Fruit fly (Drosophila melanogaster): ENCODE measurements around the gene CG17896.

Gene CG17896

DNA sequence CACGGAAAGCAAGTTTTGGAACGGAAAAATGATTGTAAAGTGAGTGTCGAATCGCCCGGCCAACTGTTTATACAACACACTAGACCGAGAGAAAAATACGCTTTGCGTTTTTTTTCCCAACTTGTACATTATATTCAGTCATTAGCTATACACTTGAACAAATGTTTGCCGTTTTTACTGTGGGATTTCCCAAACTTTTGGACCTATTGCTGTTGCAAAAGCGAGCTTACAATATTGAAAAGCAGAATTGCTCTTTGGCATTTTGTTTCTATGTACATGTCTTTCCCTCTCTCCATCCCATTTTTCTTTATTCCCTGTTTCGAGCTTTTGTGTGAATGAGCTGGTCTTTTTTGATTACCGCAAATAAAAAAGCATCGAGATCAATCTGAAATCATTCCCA lies 4.1 kb upstream of the CG17896 start:
- no peak for TF ChIP-seq danr (GFP tag; IDR thresholded peaks at IDR 0.05)
- TF ChIP-seq CG16813 (GFP tag; IDR thresholded peaks at IDR 0.05; ENCODE audit: partially characterized antibody) = no peak
- peak; percentile 12 for TF ChIP-seq CG34376 (GFP tag; optimal IDR thresholded peaks at IDR 0.05)
- peak in 1 of 2 experiments; percentile 35 for TF ChIP-seq Pdp1 (GFP tag; optimal IDR thresholded peaks at IDR 0.05)
- no peak for TF ChIP-seq CG6689 (GFP tag; IDR thresholded peaks at IDR 0.05)
- peak; percentile 6 for TF ChIP-seq Hmr (GFP tag; optimal IDR thresholded peaks at IDR 0.05)
- no peak for TF ChIP-seq sima (GFP tag; optimal IDR thresholded peaks at IDR 0.05)

DNA sequence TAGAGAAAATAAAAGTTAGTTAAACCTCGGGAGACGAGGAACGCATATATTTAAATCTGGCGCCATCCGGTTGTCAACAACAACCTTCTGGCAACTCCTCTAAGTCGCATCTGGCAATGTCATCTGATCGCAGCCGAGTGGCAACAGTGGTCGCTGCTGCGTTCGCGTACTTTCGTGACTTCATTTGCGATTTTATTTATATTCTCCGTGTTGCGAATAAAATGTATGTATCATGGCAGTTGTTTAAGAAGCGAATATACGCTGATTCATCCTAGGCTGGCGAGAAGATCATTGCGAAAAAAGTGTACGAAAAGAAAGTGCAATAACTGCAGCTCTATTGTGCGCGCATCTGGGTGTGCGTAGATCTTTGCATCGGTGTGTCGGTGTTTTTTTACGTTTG lies 3.0 kb upstream of the CG17896 start, which contains the start of gene svr:
Gene svr (plus strand): TSS at position 121 of the 400 bp plus-strand sequence.
- TF ChIP-seq Camta (GFP tag; optimal IDR thresholded peaks at IDR 0.05) (no peak), CG12744 (GFP tag; optimal IDR thresholded peaks at IDR 0.05) (no peak), gfzf (GFP tag; optimal IDR thresholded peaks at IDR 0.05) (peak; percentile 19), ewg (GFP tag; optimal IDR thresholded peaks at IDR 0.05) (peak; percentile 10), Scr (GFP tag; IDR thresholded peaks at IDR 0.05; ENCODE audit: partially characterized antibody) (peak; percentile 39), knrl (GFP tag; IDR thresholded peaks at IDR 0.05; ENCODE audit: partially characterized antibody) (0 out of 3 replicates have a peak, but pooled peaks have one; percentile 27), CG12659 (GFP tag; optimal IDR thresholded peaks at IDR 0.05) (peak; percentile 48), CG8290 (GFP tag; optimal IDR thresholded peaks at IDR 0.05) (no peak), CG8290 (tag; optimal IDR thresholded peaks at IDR 0.05) (peak in 1 of 2 experiments; percentile 37), Dll (GFP tag; IDR thresholded peaks at IDR 0.05; ENCODE audit: partially characterized antibody) (0 out of 4 replicates have a peak, but pooled peaks have one; percentile 34), phol (tag; optimal IDR thresholded peaks at IDR 0.05) (peak; percentile 17), Dp (GFP tag; optimal IDR thresholded peaks at IDR 0.05) (peak; percentile 91), nom (GFP tag; optimal IDR thresholded peaks at IDR 0.05) (peak; percentile 21), CG11504 (tag; optimal IDR thresholded peaks at IDR 0.05) (peak; percentile 12), cg (GFP tag; optimal IDR thresholded peaks at IDR 0.05) (peak; percentile 78), h (optimal IDR thresholded peaks at IDR 0.05) (no peak), CG17186 (GFP tag; optimal IDR thresholded peaks at IDR 0.05) (peak; percentile 84), kah (GFP tag; optimal IDR thresholded peaks at IDR 0.05) (no peak), CG1603 (tag; optimal IDR thresholded peaks at IDR 0.05) (peak; percentile 65), CG31224 (GFP tag; IDR thresholded peaks at IDR 0.05) (no peak), Myb (GFP tag; optimal IDR thresholded peaks at IDR 0.05) (peak; percentile 19), CG34376 (GFP tag; optimal IDR thresholded peaks at IDR 0.05) (peak; percentile 9), pzg (GFP tag; optimal IDR thresholded peaks at IDR 0.05) (peak; percentile 75), sug (tag; optimal IDR thresholded peaks at IDR 0.05) (peak; percentile 18), Opbp (GFP tag; IDR thresholded peaks at IDR 0.05; ENCODE audit: partially characterized antibody) (0 out of 3 replicates have a peak, but pooled peaks have one; percentile 26), amos (GFP tag; IDR thresholded peaks at IDR 0.05; ENCODE audit: partially characterized antibody) (peak; percentile 48; the same call in 1 of the 2 replicates), Lhr (GFP tag; optimal IDR thresholded peaks at IDR 0.05) (peak; percentile 37), row (GFP tag; IDR thresholded peaks at IDR 0.05) (0 out of 3 replicates have a peak, but pooled peaks have one; percentile 9), CG10267 (tag; optimal IDR thresholded peaks at IDR 0.05) (peak; percentile 37), CG6854 (GFP tag; optimal IDR thresholded peaks at IDR 0.05) (no peak), CG9609 (GFP tag; optimal IDR thresholded peaks at IDR 0.05) (no peak), BEAF-32 (GFP tag; optimal IDR thresholded peaks at IDR 0.05) (peak; percentile 59), MBD-R2 (GFP tag; IDR thresholded peaks at IDR 0.05) (peak; percentile 42), Med (GFP tag) (peak; percentile 77), CG3995 (GFP tag; optimal IDR thresholded peaks at IDR 0.05) (peak; percentile 89), CG4617 (GFP tag; optimal IDR thresholded peaks at IDR 0.05; ENCODE audit: borderline replicate concordance) (peak; percentile 58), CG9797 (GFP tag; optimal IDR thresholded peaks at IDR 0.05) (peak; percentile 38), CG9215 (GFP tag; IDR thresholded peaks at IDR 0.05) (peak; percentile 59), MESR4 (GFP tag; optimal IDR thresholded peaks at IDR 0.05) (peak; percentile 55), CoRest (tag; optimal IDR thresholded peaks at IDR 0.05) (peak; percentile 15), nerfin-1 (tag; optimal IDR thresholded peaks at IDR 0.05) (no peak)

Measured in whole organism, embryonic.